Worm (Caenorhabditis elegans): ENCODE results near the gene tag-30.

The tag-30 gene

DNA sequence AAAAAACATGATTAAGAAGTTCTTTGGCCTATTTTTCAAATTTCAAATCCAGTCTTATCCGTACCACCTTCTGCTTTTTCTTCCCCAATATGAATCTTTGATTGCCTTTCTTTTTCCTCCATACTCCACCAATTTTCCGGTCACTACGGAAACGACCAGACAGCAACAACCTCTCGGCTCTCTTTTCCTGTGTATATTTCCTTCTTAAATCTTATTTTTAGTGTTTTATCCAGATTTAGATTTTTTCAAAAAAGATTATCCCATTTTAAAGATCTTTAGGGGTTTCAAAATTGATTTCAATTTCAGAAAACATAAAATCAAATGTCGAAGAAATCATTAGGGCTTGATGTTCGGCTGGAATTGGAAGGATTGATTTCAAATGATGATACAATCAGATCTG is 9.3 kb upstream of the tag-30 start, which contains the start of gene trpa-1:
TSS of gene trpa-1 (plus strand) at position 301 of the 400 bp plus-strand sequence.
- no peak for TF ChIP-seq nhr-10 (tag; optimal IDR thresholded peaks at IDR 0.05)
- TF ChIP-seq zip-11 (GFP tag; IDR thresholded peaks at IDR 0.05): no peak
- no peak for TF ChIP-seq lin-15B (tag; optimal IDR thresholded peaks at IDR 0.05)
- no peak for TF ChIP-seq spr-3 (GFP tag; optimal IDR thresholded peaks at IDR 0.05)
- no peak for TF ChIP-seq mep-1 (tag; optimal IDR thresholded peaks at IDR 0.05)
- TF ChIP-seq unc-130 (GFP tag; optimal IDR thresholded peaks at IDR 0.05): no peak
- TF ChIP-seq rbr-2 (tag; optimal IDR thresholded peaks at IDR 0.05): no peak
- TF ChIP-seq tag-97 (GFP tag; IDR thresholded peaks at IDR 0.05): no peak
- TF ChIP-seq hif-1 (tag; optimal IDR thresholded peaks at IDR 0.05): no peak
- no peak for TF ChIP-seq pha-4 (GFP tag; IDR thresholded peaks at IDR 0.05)
- no peak for TF ChIP-seq pha-4 (tag; optimal IDR thresholded peaks at IDR 0.05)
- no peak for TF ChIP-seq mxl-2 (GFP tag; conservative IDR thresholded peaks at IDR 0.05)
- TF ChIP-seq nhr-102 (tag; optimal IDR thresholded peaks at IDR 0.05): no peak
- TF ChIP-seq Y75B8A.6 (GFP tag; IDR thresholded peaks at IDR 0.05): no peak
- no peak for TF ChIP-seq hlh-30 (tag; optimal IDR thresholded peaks at IDR 0.05; ENCODE audit: insufficient read depth)
- no peak for TF ChIP-seq pqm-1 (tag; optimal IDR thresholded peaks at IDR 0.05)
- TF ChIP-seq jun-1 (tag; optimal IDR thresholded peaks at IDR 0.05): no peak
- no peak for TF ChIP-seq dmd-8 (GFP tag; IDR thresholded peaks at IDR 0.05)
- TF ChIP-seq zfp-3 (GFP tag; conservative IDR thresholded peaks at IDR 0.05): no peak
- no peak for TF ChIP-seq lin-29 (GFP tag; IDR thresholded peaks at IDR 0.05)
- TF ChIP-seq mxl-3 (GFP tag; optimal IDR thresholded peaks at IDR 0.05): no peak

- TF ChIP-seq daf-16 (GFP tag; optimal IDR thresholded peaks at IDR 0.05): no peak
- TF ChIP-seq daf-16 (tag; optimal IDR thresholded peaks at IDR 0.05): peak; percentile 32
- TF ChIP-seq mdl-1 (tag; optimal IDR thresholded peaks at IDR 0.05): no peak
- TF ChIP-seq mxl-2 (GFP tag; conservative IDR thresholded peaks at IDR 0.05): no peak
- no peak for TF ChIP-seq lim-7 (GFP tag; IDR thresholded peaks at IDR 0.05)
- TF ChIP-seq unc-62 (GFP tag; optimal IDR thresholded peaks at IDR 0.05 in 1 of 2): no peak
- TF ChIP-seq unc-62 (tag; optimal IDR thresholded peaks at IDR 0.05): no peak
- TF ChIP-seq T20F7.1 (GFP tag; optimal IDR thresholded peaks at IDR 0.05): no peak
- TF ChIP-seq dve-1 (tag; optimal IDR thresholded peaks at IDR 0.05; ENCODE audit: insufficient read depth): peak; percentile 28
- TF ChIP-seq nhr-6 (tag; optimal IDR thresholded peaks at IDR 0.05): peak; percentile 86
Observed at ce11 chrIV:11863428-11863827, 8.5 kb upstream of the tag-30 start.

DNA sequence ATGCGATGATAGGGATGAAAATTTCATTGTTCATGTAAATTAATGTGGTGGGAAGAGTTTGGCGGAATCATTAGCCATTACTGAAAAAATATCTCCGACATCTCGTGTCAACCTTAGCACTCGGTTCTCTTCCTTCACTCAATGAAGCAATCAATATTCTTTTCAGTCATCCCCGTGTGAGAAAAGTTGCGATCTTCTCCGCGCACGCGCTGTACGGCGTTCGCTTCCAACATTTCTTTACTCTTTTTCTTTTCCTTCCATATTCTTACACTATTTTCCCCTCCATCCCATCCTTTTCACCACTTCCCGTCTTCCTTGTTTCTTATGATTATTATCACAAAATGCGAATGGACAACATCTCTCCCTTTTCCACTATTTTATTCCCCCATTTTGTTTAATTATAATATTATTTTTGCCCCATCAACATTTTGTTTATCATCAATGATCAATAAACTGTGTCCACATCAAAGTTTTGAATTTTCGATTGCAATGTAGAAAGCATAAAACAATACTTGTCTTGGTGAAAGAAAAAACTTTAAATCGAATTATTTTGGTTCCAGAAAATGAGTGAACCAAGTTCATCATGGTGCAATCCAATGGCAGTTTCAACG is 5.1 kb upstream of the tag-30 start, which contains the start of gene mob-1:
TSS of gene mob-1 (plus strand) at position 561 of the 611 bp plus-strand sequence.
- no peak for TF ChIP-seq vab-7 (GFP tag; IDR thresholded peaks at IDR 0.05)
- 0 out of 2 replicates have a peak, but pooled peaks have one; percentile 11 for TF ChIP-seq snpc-1.2 (GFP tag; IDR thresholded peaks at IDR 0.05)
- peak; percentile 54 for TF ChIP-seq ama-1 (optimal IDR thresholded peaks at IDR 0.05)
- TF ChIP-seq lin-38 (GFP tag; IDR thresholded peaks at IDR 0.05): peak; percentile 39
- TF ChIP-seq mes-2 (tag; optimal IDR thresholded peaks at IDR 0.05; ENCODE audit: poor library complexity, severe bottlenecking): peak; percentile 29
- TF ChIP-seq nhr-77 (tag; optimal IDR thresholded peaks at IDR 0.05): peak; percentile 7
- TF ChIP-seq nhr-25 (tag; optimal IDR thresholded peaks at IDR 0.05; ENCODE audit: borderline replicate concordance, insufficient read depth): no peak
- peak; percentile 38 for TF ChIP-seq aha-1 (tag)
- TF ChIP-seq dve-1 (tag; optimal IDR thresholded peaks at IDR 0.05; ENCODE audit: insufficient read depth): peak; percentile 42
- peak; percentile 7 for TF ChIP-seq hlh-11 (tag; optimal IDR thresholded peaks at IDR 0.05)
- TF ChIP-seq F44E2.7 (GFP tag; IDR thresholded peaks at IDR 0.05): no peak
- peak in 1 of 2 experiments; percentile 34 for TF ChIP-seq mdl-1 (tag; optimal IDR thresholded peaks at IDR 0.05)
- no peak for TF ChIP-seq F26F4.8 (GFP tag; conservative IDR thresholded peaks at IDR 0.05)
- TF ChIP-seq T20F7.1 (GFP tag; optimal IDR thresholded peaks at IDR 0.05): no peak
- 0 out of 2 replicates have a peak, but pooled peaks have one; percentile 36 for TF ChIP-seq lim-7 (GFP tag; IDR thresholded peaks at IDR 0.05)
- no peak for TF ChIP-seq nhr-111 (GFP tag; optimal IDR thresholded peaks at IDR 0.05)
- peak; percentile 66 for TF ChIP-seq mxl-3 (GFP tag; optimal IDR thresholded peaks at IDR 0.05)
- no peak for TF ChIP-seq ceh-82 (tag; optimal IDR thresholded peaks at IDR 0.05)
- TF ChIP-seq lsy-2 (tag; optimal IDR thresholded peaks at IDR 0.05): peak in 1 of 2 experiments; percentile 31
- TF ChIP-seq snpc-4 (tag; optimal IDR thresholded peaks at IDR 0.05): no peak
- peak; percentile 54 for TF ChIP-seq hlh-30 (tag; optimal IDR thresholded peaks at IDR 0.05; ENCODE audit: insufficient read depth)
- no peak for TF ChIP-seq arid-1 (GFP tag; conservative IDR thresholded peaks at IDR 0.05)
- TF ChIP-seq daf-16 (GFP tag; optimal IDR thresholded peaks at IDR 0.05): no peak
- peak; percentile 43 for TF ChIP-seq daf-16 (tag; optimal IDR thresholded peaks at IDR 0.05)
